Worm (Caenorhabditis elegans) whole organism, L4 larva: ENCODE results near the gene F48F7.3.

Experiments used
- D1046.2 ChIP-seq: fragments of 200-800 bp; sonication (Bioruptor generic); IDR thresholded peaks from 2 replicates; pipeline ENCODE4 v1.3.6; 2022; ENCODE audit warnings: missing genetic modification characterization, missing compliant biosample characterization
- F26F4.8 ChIP-seq: fragments of 200-800 bp; sonication (Bioruptor generic); conservative IDR thresholded peaks from 2 replicates; pipeline ENCODE4 v1.3.6; 2022; ENCODE audit warnings: missing genetic modification characterization, missing compliant biosample characterization
- F44E2.7 ChIP-seq: fragments of 200-800 bp; sonication (Bioruptor generic); IDR thresholded peaks from 2 replicates; pipeline ENCODE4 v2.1.2; 2022; ENCODE audit warnings: missing genetic modification characterization, missing compliant biosample characterization
- R02D3.7 ChIP-seq: fragments of 150-350 bp; sonication (generic microtip); optimal IDR thresholded peaks from 3 replicates; lab custom pipeline; 2014; ENCODE audit warnings: missing biosample characterization, missing genetic modification characterization
- T26A8.4 ChIP-seq: fragments of 200-800 bp; sonication (Bioruptor generic); IDR thresholded peaks from 2 replicates; pipeline ENCODE4 v1.3.6; 2022; ENCODE audit warnings: missing genetic modification characterization, missing compliant biosample characterization
- Y105C5A.15 ChIP-seq: fragments of 200-800 bp; sonication (Bioruptor generic); IDR thresholded peaks from 2 replicates; pipeline ENCODE4 v1.3.6; 2022; ENCODE audit warnings: missing genetic modification characterization, missing compliant biosample characterization
- Y48G9A.11 ChIP-seq: fragments of 200-800 bp; sonication (Bioruptor generic); IDR thresholded peaks from 2 replicates; pipeline ENCODE4 v1.3.6; 2022; ENCODE audit warnings: missing genetic modification reagents, missing genetic modification characterization, missing compliant biosample characterization
- Y75B8A.6 ChIP-seq: fragments of 200-800 bp; sonication (Bioruptor generic); IDR thresholded peaks from 2 replicates; pipeline ENCODE4 v1.3.6; 2022; ENCODE audit warnings: missing genetic modification reagents, missing genetic modification characterization, missing compliant biosample characterization
- aha-1 ChIP-seq: fragments of 150-350 bp; peaks from one replicate; lab custom pipeline; 2014; ENCODE audit warnings: missing biosample characterization, missing genetic modification characterization
- aly-2 ChIP-seq: sonication (generic microtip); optimal IDR thresholded peaks from 2 replicates; lab custom pipeline; 2018; ENCODE audit warnings: missing biosample characterization, missing genetic modification characterization
- arid-1 ChIP-seq: fragments of 200-800 bp; sonication (Bioruptor generic); conservative IDR thresholded peaks from 2 replicates; pipeline ENCODE4 v1.3.6; 2022; ENCODE audit warnings: missing genetic modification reagents, missing genetic modification characterization, missing compliant biosample characterization
- ces-1 ChIP-seq: fragments of 150-350 bp; sonication (generic microtip); optimal IDR thresholded peaks from 4 replicates; lab custom pipeline; 2014; ENCODE audit warnings: missing biosample characterization, missing genetic modification reagents, missing genetic modification characterization
- daf-12 ChIP-seq: fragments of 150-350 bp; optimal IDR thresholded peaks from 2 replicates; lab custom pipeline; 2014; ENCODE audit warnings: missing biosample characterization, missing genetic modification reagents, missing genetic modification characterization
- daf-16 ChIP-seq, 3 experiments: sonication (generic microtip); optimal IDR thresholded peaks; 2 replicates each; lab custom pipeline; 2016 to 2017; ENCODE audit warnings: missing genetic modification characterization in 3 of 3, missing genetic modification reagents in 3 of 3, mild to moderate bottlenecking in 2 of 3, missing compliant biosample characterization in 2 of 3, missing biosample characterization in 1 of 3, moderate library complexity in 1 of 3
- daf-8 ChIP-seq: fragments of 200-800 bp; sonication (Bioruptor generic); IDR thresholded peaks from 2 replicates; pipeline ENCODE4 v1.3.6; 2022; ENCODE audit warnings: missing genetic modification characterization, missing compliant biosample characterization
- dmd-6 ChIP-seq: fragments of 200-800 bp; sonication (Bioruptor generic); IDR thresholded peaks from 2 replicates; pipeline ENCODE4 v1.3.6; 2022; ENCODE audit warnings: missing genetic modification reagents, missing genetic modification characterization, missing compliant biosample characterization
- dpl-1 ChIP-seq: fragments of 150-350 bp; optimal IDR thresholded peaks from 2 replicates; lab custom pipeline; 2014; ENCODE audit warnings: missing biosample characterization, missing genetic modification reagents, missing genetic modification characterization
- duxl-1 ChIP-seq: sonication (generic microtip); optimal IDR thresholded peaks from 2 replicates; lab custom pipeline; 2016; ENCODE audit warnings: mild to moderate bottlenecking, missing genetic modification characterization, moderate library complexity, missing compliant biosample characterization; ENCODE audit not compliant: poor library complexity
- egl-43 ChIP-seq: fragments of 200-800 bp; sonication (Bioruptor generic); IDR thresholded peaks from 2 replicates; pipeline ENCODE4 v1.3.6; 2022; ENCODE audit warnings: missing genetic modification reagents, missing genetic modification characterization, missing compliant biosample characterization
- fos-1 ChIP-seq: fragments of 150-350 bp; optimal IDR thresholded peaks from 2 replicates; lab custom pipeline; 2014; ENCODE audit warnings: missing biosample characterization, missing genetic modification characterization
- hif-1 ChIP-seq, 2 experiments: sonication (generic microtip); optimal IDR thresholded peaks; 2 replicates each; lab custom pipeline; 2016 to 2017; ENCODE audit warnings: missing compliant biosample characterization in 2 of 2, missing genetic modification characterization in 2 of 2, missing genetic modification reagents in 2 of 2, missing genotype in 2 of 2, mild to moderate bottlenecking in 1 of 2
- hlh-11 ChIP-seq: fragments of 200-800 bp; sonication (Bioruptor generic); optimal IDR thresholded peaks from 2 replicates; lab custom pipeline; 2018; ENCODE audit warnings: mild to moderate bottlenecking, missing genetic modification characterization, missing compliant biosample characterization
- hlh-30 ChIP-seq: sonication (generic microtip); optimal IDR thresholded peaks from 2 replicates; lab custom pipeline; 2017; ENCODE audit warnings: antibody characterized with exemption, mild to moderate bottlenecking, missing genetic modification characterization, missing compliant biosample characterization; ENCODE audit not compliant: insufficient read depth
- hmg-1.1 ChIP-seq: fragments of 200-800 bp; sonication (Bioruptor generic); IDR thresholded peaks from 2 replicates; pipeline ENCODE4 v1.3.6; 2022; ENCODE audit warnings: missing genetic modification reagents, missing genetic modification characterization, missing compliant biosample characterization
- lim-7 ChIP-seq: fragments of 200-800 bp; sonication (Bioruptor generic); IDR thresholded peaks from 2 replicates; pipeline ENCODE4 v1.3.6; 2022; ENCODE audit warnings: missing genetic modification characterization, missing compliant biosample characterization
- lin-1 ChIP-seq: fragments of 200-800 bp; sonication (Bioruptor generic); IDR thresholded peaks from 2 replicates; pipeline ENCODE4 v1.3.6; 2022; ENCODE audit warnings: missing genetic modification reagents, missing genetic modification characterization, missing compliant biosample characterization
- lir-3 ChIP-seq: sonication (generic microtip); optimal IDR thresholded peaks from 2 replicates; lab custom pipeline; 2016; ENCODE audit warnings: mild to moderate bottlenecking, missing genetic modification characterization, missing compliant biosample characterization
- lsy-2 ChIP-seq, 2 experiments: fragments of 150-350 bp in 1 of 2; sonication (generic microtip) in 1 of 2; optimal IDR thresholded peaks; 2 replicates each; lab custom pipeline; 2014 to 2017; ENCODE audit warnings: missing biosample characterization in 2 of 2, missing genetic modification characterization in 2 of 2
- madf-9 ChIP-seq: fragments of 200-800 bp; sonication (Bioruptor generic); conservative IDR thresholded peaks from 2 replicates; pipeline ENCODE4 v1.3.6; 2022; ENCODE audit warnings: missing genetic modification reagents, missing genetic modification characterization, missing compliant biosample characterization
- mdl-1 ChIP-seq, 2 experiments: fragments of 150-350 bp in 1 of 2; sonication (generic microtip) in 1 of 2; optimal IDR thresholded peaks; 2 replicates each; lab custom pipeline; 2014 to 2017; ENCODE audit warnings: missing biosample characterization in 2 of 2, missing genetic modification characterization in 2 of 2
- mep-1 ChIP-seq: fragments of 150-350 bp; sonication (generic microtip); optimal IDR thresholded peaks from 3 replicates; lab custom pipeline; 2014; ENCODE audit warnings: missing biosample characterization, missing genetic modification characterization
- mes-2 ChIP-seq: sonication (generic microtip); optimal IDR thresholded peaks from 2 replicates; lab custom pipeline; 2016; ENCODE audit warnings: missing genotype, mild to moderate bottlenecking, missing genetic modification characterization, missing compliant biosample characterization; ENCODE audit not compliant: poor library complexity, severe bottlenecking
- mxl-3 ChIP-seq: fragments of 200-800 bp; sonication (Bioruptor generic); optimal IDR thresholded peaks from 2 replicates; lab custom pipeline; 2018; ENCODE audit warnings: mild to moderate bottlenecking, missing genetic modification characterization, missing compliant biosample characterization
- nhr-102 ChIP-seq: sonication (generic microtip); optimal IDR thresholded peaks from 2 replicates; lab custom pipeline; 2016; ENCODE audit warnings: mild to moderate bottlenecking, missing genetic modification characterization, moderate library complexity, missing compliant biosample characterization
- nhr-11 ChIP-seq: fragments of 150-350 bp; optimal IDR thresholded peaks from 2 replicates; lab custom pipeline; 2014; ENCODE audit warnings: missing biosample characterization, missing genetic modification characterization
- nhr-237 ChIP-seq: sonication (generic microtip); optimal IDR thresholded peaks from 2 replicates; lab custom pipeline; 2017; ENCODE audit warnings: missing biosample characterization, missing genetic modification characterization
- nhr-28 ChIP-seq: fragments of 150-350 bp; optimal IDR thresholded peaks from 2 replicates; lab custom pipeline; 2014; ENCODE audit warnings: missing biosample characterization, missing genetic modification characterization
- nhr-41 ChIP-seq: fragments of 200-800 bp; sonication (Bioruptor generic); IDR thresholded peaks from 2 replicates; pipeline ENCODE4 v1.3.6; 2022; ENCODE audit warnings: missing genetic modification reagents, missing genetic modification characterization, missing compliant biosample characterization
- nhr-42 ChIP-seq: fragments of 200-800 bp; sonication (Bioruptor generic); IDR thresholded peaks from 2 replicates; pipeline ENCODE4 v1.3.6; 2022; ENCODE audit warnings: missing genetic modification characterization, missing compliant biosample characterization
- nhr-76 ChIP-seq: fragments of 150-350 bp; optimal IDR thresholded peaks from 2 replicates; lab custom pipeline; 2014; ENCODE audit warnings: missing biosample characterization, missing genetic modification characterization
- nhr-77 ChIP-seq: fragments of 150-350 bp; optimal IDR thresholded peaks from 2 replicates; lab custom pipeline; 2014; ENCODE audit warnings: missing biosample characterization, missing genetic modification characterization
- pqm-1 ChIP-seq: sonication (generic microtip); optimal IDR thresholded peaks from 2 replicates; lab custom pipeline; 2017; ENCODE audit warnings: missing biosample characterization, missing genetic modification characterization
- skn-1 ChIP-seq: fragments of 150-350 bp; optimal IDR thresholded peaks from 2 replicates; lab custom pipeline; 2014; ENCODE audit warnings: missing biosample characterization, missing genetic modification characterization
- snpc-1.2 ChIP-seq: fragments of 200-800 bp; sonication (Bioruptor generic); IDR thresholded peaks from 2 replicates; pipeline ENCODE4 v1.3.6; 2022; ENCODE audit warnings: missing genetic modification reagents, missing genetic modification characterization, missing compliant biosample characterization
- tra-1 ChIP-seq: fragments of 200-800 bp; sonication (Bioruptor generic); IDR thresholded peaks from 2 replicates; pipeline ENCODE4 v1.3.6; 2022; ENCODE audit warnings: missing genetic modification reagents, missing genetic modification characterization, missing compliant biosample characterization
- unc-130 ChIP-seq: sonication (generic microtip); optimal IDR thresholded peaks from 2 replicates; lab custom pipeline; 2016; ENCODE audit warnings: missing genetic modification reagents, missing genetic modification characterization, missing compliant biosample characterization
- vab-7 ChIP-seq: fragments of 200-800 bp; sonication (Bioruptor generic); IDR thresholded peaks from 2 replicates; pipeline ENCODE4 v1.3.6; 2022; ENCODE audit warnings: missing genetic modification reagents, missing genetic modification characterization, missing compliant biosample characterization
- zfp-2 ChIP-seq: sonication (generic microtip); optimal IDR thresholded peaks from 2 replicates; lab custom pipeline; 2016; ENCODE audit warnings: mild to moderate bottlenecking, missing genetic modification characterization, missing compliant biosample characterization
- ztf-11 ChIP-seq: fragments of 150-350 bp; optimal IDR thresholded peaks from 2 replicates; lab custom pipeline; 2014; ENCODE audit warnings: missing biosample characterization, missing genetic modification characterization

Gene F48F7.3

DNA sequence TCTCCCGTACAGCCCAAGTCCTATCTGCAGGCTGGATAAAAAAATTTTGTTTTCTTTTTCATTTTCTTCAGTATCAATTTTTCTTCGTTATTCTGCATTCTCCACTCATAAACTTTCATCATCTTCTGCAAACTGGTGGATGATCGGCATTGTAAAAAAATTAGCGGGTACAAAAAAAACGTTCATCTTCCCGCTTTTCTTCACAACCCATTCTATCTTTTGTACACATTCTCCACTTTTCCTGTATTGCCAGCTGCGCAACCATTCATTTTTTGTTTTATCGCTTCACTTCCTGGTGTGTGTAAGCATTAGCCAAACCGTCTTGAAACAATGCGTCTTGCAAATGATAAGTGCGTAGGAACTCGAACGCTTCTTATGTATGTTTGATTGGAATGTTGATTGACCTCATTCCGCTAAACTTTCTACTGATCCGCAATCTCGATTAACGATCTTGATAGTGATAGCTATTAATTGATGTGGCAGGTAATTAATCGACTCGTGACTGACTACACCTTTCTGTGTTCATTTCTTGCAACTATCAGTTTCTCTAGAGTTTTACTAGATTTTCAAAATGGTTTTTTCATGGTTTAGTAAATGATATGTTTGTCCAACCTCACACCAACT is 11.3 kb downstream of the F48F7.3 start (continued):
- no peak for TF ChIP-seq D1046.2 (GFP tag; lab: Robert Waterston, UW)
- peak; percentile 55 for TF ChIP-seq nhr-77 (tag; lab: Kevin White, UChicago)
- no peak for TF ChIP-seq madf-9 (GFP tag; lab: Robert Waterston, UW)
- TF ChIP-seq nhr-28 (tag; lab: Kevin White, UChicago), result peak; percentile 99
- no peak for TF ChIP-seq F44E2.7 (GFP tag; lab: Robert Waterston, UW)
- TF ChIP-seq T26A8.4 (GFP tag; lab: Robert Waterston, UW), result no peak
- no peak for TF ChIP-seq F26F4.8 (GFP tag; lab: Robert Waterston, UW)
- TF ChIP-seq aly-2 (tag; lab: Kevin White, UChicago), result no peak
- no peak for TF ChIP-seq lim-7 (GFP tag; lab: Robert Waterston, UW)
- TF ChIP-seq lsy-2 (tag; optimal IDR thresholded peaks at IDR 0.05; lab: Kevin White, UChicago), result peak in 1 of 2 experiments; percentile 15
- TF ChIP-seq ces-1 (GFP tag; lab: Kevin White, UChicago), result no peak
- no peak for TF ChIP-seq unc-130 (GFP tag; lab: Kevin White, UChicago)
- no peak for TF ChIP-seq R02D3.7
- no peak for TF ChIP-seq lin-1 (GFP tag; lab: Robert Waterston, UW)
- no peak for TF ChIP-seq Y105C5A.15
- no peak for TF ChIP-seq zfp-2 (tag; lab: Kevin White, UChicago)
- TF ChIP-seq hlh-11 (tag; lab: Kevin White, UChicago), result peak; percentile 68
- no peak for TF ChIP-seq Y75B8A.6 (GFP tag; lab: Robert Waterston, UW)
- TF ChIP-seq dpl-1 (GFP tag; lab: Kevin White, UChicago), result no peak
- TF ChIP-seq daf-8 (GFP tag; lab: Robert Waterston, UW), result no peak
- no peak for TF ChIP-seq hif-1 (tag; optimal IDR thresholded peaks at IDR 0.05; lab: Kevin White, UChicago)
- no peak for TF ChIP-seq lir-3
- TF ChIP-seq duxl-1, result no peak
- TF ChIP-seq skn-1 (tag; lab: Kevin White, UChicago), result no peak
- TF ChIP-seq vab-7 (GFP tag; lab: Robert Waterston, UW), result no peak
- TF ChIP-seq nhr-76 (tag; lab: Kevin White, UChicago), result no peak
- no peak for TF ChIP-seq snpc-1.2
- TF ChIP-seq daf-12 (tag; lab: Kevin White, UChicago), result no peak
- TF ChIP-seq egl-43 (GFP tag; lab: Robert Waterston, UW), result no peak
- TF ChIP-seq nhr-41 (GFP tag; lab: Robert Waterston, UW), result no peak
- TF ChIP-seq mep-1 (tag; lab: Kevin White, UChicago), result peak; percentile 19

DNA sequence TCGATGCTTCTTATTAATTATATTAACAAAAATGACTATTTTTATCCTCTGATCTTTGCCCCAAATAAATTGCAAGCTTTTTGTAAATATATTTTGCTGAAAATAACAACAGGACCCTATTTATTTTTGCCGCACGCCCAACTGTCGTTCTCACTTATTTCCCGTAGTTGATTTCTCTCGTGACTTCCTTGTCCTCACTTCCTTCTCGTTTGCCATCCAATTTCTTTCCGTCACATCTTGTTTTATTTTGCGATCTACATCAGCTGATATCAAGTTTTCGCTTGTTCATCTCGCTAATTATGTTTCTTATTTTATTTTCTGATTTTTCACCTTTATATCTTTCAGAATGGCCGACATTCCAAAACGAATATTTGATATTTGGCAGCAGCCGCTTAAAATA is 12.0 kb downstream of the F48F7.3 start, which contains the start of gene F48F7.5:
F48F7.5 (plus strand) TSS at position 340 of the 400 bp plus-strand sequence.
- TF ChIP-seq Y75B8A.6 (GFP tag; lab: Robert Waterston, UW), result no peak
- 0 out of 2 replicates have a peak, but pooled peaks have one; percentile 30 for TF ChIP-seq tra-1 (GFP tag; lab: Robert Waterston, UW)
- no peak for TF ChIP-seq ztf-11 (tag; lab: Kevin White, UChicago)
- TF ChIP-seq nhr-102, result no peak
- no peak for TF ChIP-seq R02D3.7
- TF ChIP-seq aha-1 (tag; lab: Kevin White, UChicago), result peak; percentile 97
- TF ChIP-seq hmg-1.1 (GFP tag; lab: Robert Waterston, UW), result no peak
- TF ChIP-seq arid-1, result no peak
- TF ChIP-seq nhr-11 (tag; lab: Kevin White, UChicago), result peak; percentile 53
- no peak for TF ChIP-seq fos-1 (tag; lab: Kevin White, UChicago)
- TF ChIP-seq nhr-28 (tag; lab: Kevin White, UChicago), result peak; percentile 79
- peak in 1 of 2 experiments; percentile 48 for TF ChIP-seq lsy-2 (tag; optimal IDR thresholded peaks at IDR 0.05; lab: Kevin White, UChicago)
- TF ChIP-seq hif-1 (tag; optimal IDR thresholded peaks at IDR 0.05; lab: Kevin White, UChicago), result peak in 1 of 2 experiments; percentile 15
- peak in 1 of 2 experiments; percentile 79 for TF ChIP-seq mdl-1 (tag; optimal IDR thresholded peaks at IDR 0.05; lab: Kevin White, UChicago)
- peak; percentile 27 for TF ChIP-seq mes-2 (tag; lab: Kevin White, UChicago)
- TF ChIP-seq dmd-6 (GFP tag; lab: Robert Waterston, UW), result peak; percentile 41
- TF ChIP-seq daf-16 (GFP tag; optimal IDR thresholded peaks at IDR 0.05; lab: Kevin White, UChicago), result peak in 1 of 2 experiments; percentile 94
- no peak for TF ChIP-seq daf-16 (tag; optimal IDR thresholded peaks at IDR 0.05; lab: Kevin White, UChicago)
- no peak for TF ChIP-seq nhr-237 (tag; lab: Kevin White, UChicago)
- no peak for TF ChIP-seq F26F4.8 (GFP tag; lab: Robert Waterston, UW)
- no peak for TF ChIP-seq pqm-1 (tag; lab: Kevin White, UChicago)
- TF ChIP-seq hlh-30 (tag; lab: Kevin White, UChicago), result peak; percentile 83
- no peak for TF ChIP-seq egl-43 (GFP tag; lab: Robert Waterston, UW)
- TF ChIP-seq Y48G9A.11 (GFP tag; lab: Robert Waterston, UW), result no peak
- peak; percentile 58 for TF ChIP-seq mxl-3 (GFP tag; lab: Kevin White, UChicago)
- TF ChIP-seq duxl-1, result no peak
- TF ChIP-seq nhr-42, result no peak
